Fruit fly (Drosophila melanogaster) whole organism, embryonic: Measurements from ENCODE around the gene CG15322.
A peak's percentile ranks its signal among the peaks of the same experiment; 100 is the strongest.

Source experiments
- Ada2b ChIP-seq: fragments of 200-800 bp; sonication (Bioruptor generic); IDR thresholded peaks from 2 replicates; pipeline ENCODE4 v1.3.6; 2022; ENCODE audit warnings: missing biosample characterization, missing genetic modification characterization
- B-H1 ChIP-seq: fragments of 200-800 bp; sonication (Bioruptor generic); IDR thresholded peaks from 3 replicates; pipeline ENCODE4 v1.3.6; 2022; ENCODE audit warnings: missing biosample characterization, missing genetic modification characterization
- CG10321 ChIP-seq: fragments of 200-800 bp; sonication (Bioruptor generic); IDR thresholded peaks from 2 replicates; pipeline ENCODE4 v1.3.6; 2022; ENCODE audit warnings: missing biosample characterization, missing genetic modification characterization
- CG11085 ChIP-seq: fragments of 200-800 bp; sonication (Bioruptor generic); IDR thresholded peaks from 2 replicates; pipeline ENCODE4 v1.3.6; 2022; ENCODE audit warnings: missing biosample characterization, missing genetic modification characterization
- CG11398 ChIP-seq: fragments of 200-800 bp; sonication (Bioruptor generic); optimal IDR thresholded peaks from 2 replicates; lab custom pipeline; 2016; ENCODE audit warnings: missing biosample characterization, missing genetic modification characterization
- CG12071 ChIP-seq: fragments of 200-800 bp; sonication (Bioruptor generic); optimal IDR thresholded peaks from 3 replicates; lab custom pipeline; 2018; ENCODE audit warnings: missing biosample characterization, mild to moderate bottlenecking, missing genetic modification characterization
- CG12236 ChIP-seq: fragments of 200-800 bp; sonication (Bioruptor generic); optimal IDR thresholded peaks from 2 replicates; lab custom pipeline; 2016; ENCODE audit warnings: missing biosample characterization, missing genetic modification characterization
- CG14441 ChIP-seq: fragments of 200-800 bp; sonication (Bioruptor generic); IDR thresholded peaks from 2 replicates; pipeline ENCODE4 v1.3.6; 2022; ENCODE audit warnings: missing biosample characterization, missing genetic modification characterization
- CG15479 ChIP-seq: fragments of 200-800 bp; sonication (Bioruptor generic); optimal IDR thresholded peaks from 3 replicates; lab custom pipeline; 2019; ENCODE audit warnings: missing biosample characterization, mild to moderate bottlenecking, missing genetic modification characterization, moderate library complexity
- CG1647 ChIP-seq: fragments of 200-800 bp; sonication (Bioruptor generic); optimal IDR thresholded peaks from 3 replicates; lab custom pipeline; 2016; ENCODE audit warnings: missing biosample characterization, missing genetic modification characterization
- CG17186 ChIP-seq: fragments of 200-800 bp; sonication (Bioruptor generic); optimal IDR thresholded peaks from 3 replicates; lab custom pipeline; 2017; ENCODE audit warnings: missing biosample characterization, missing genetic modification reagents, missing genetic modification characterization
- CG18262 ChIP-seq: fragments of 200-800 bp; optimal IDR thresholded peaks from 3 replicates; lab custom pipeline; 2019; ENCODE audit warnings: missing biosample characterization, mild to moderate bottlenecking, missing genetic modification characterization, moderate library complexity
- CG2678 ChIP-seq: fragments of 200-800 bp; sonication (Bioruptor generic); optimal IDR thresholded peaks from 3 replicates; lab custom pipeline; 2019; ENCODE audit warnings: missing biosample characterization, mild to moderate bottlenecking, missing genetic modification characterization, moderate library complexity
- CG32532 ChIP-seq: fragments of 200-800 bp; sonication (Bioruptor generic); IDR thresholded peaks from 2 replicates; pipeline ENCODE4 v1.3.6; 2022; ENCODE audit warnings: missing biosample characterization, missing genetic modification characterization
- CG4360 ChIP-seq: fragments of 200-800 bp; sonication (Bioruptor generic); IDR thresholded peaks from 2 replicates; pipeline ENCODE4 v1.3.6; 2022; ENCODE audit warnings: missing biosample characterization, missing genetic modification characterization
- CG4820 ChIP-seq: fragments of 200-800 bp; sonication (Bioruptor generic); optimal IDR thresholded peaks from 3 replicates; lab custom pipeline; 2016; ENCODE audit warnings: missing biosample characterization, missing genetic modification characterization
- CG6689 ChIP-seq: fragments of 200-800 bp; sonication (Bioruptor generic); IDR thresholded peaks from 2 replicates; pipeline ENCODE4 v1.3.6; 2022; ENCODE audit warnings: missing biosample characterization, missing genetic modification characterization
- CG8290 ChIP-seq, 3 experiments: fragments of 200-800 bp; sonication (Bioruptor generic); optimal IDR thresholded peaks; 2 replicates each; lab custom pipeline; 2016 to 2019; ENCODE audit warnings: missing biosample characterization in 3 of 3, missing genetic modification characterization in 3 of 3, mild to moderate bottlenecking in 2 of 3, moderate library complexity in 1 of 3
- Chrac-16 ChIP-seq: fragments of 200-800 bp; sonication (Bioruptor generic); optimal IDR thresholded peaks from 3 replicates; lab custom pipeline; 2016; ENCODE audit warnings: missing biosample characterization, missing genetic modification characterization
- Ets65A ChIP-seq: fragments of 200-800 bp; sonication (Bioruptor generic); peaks from one replicate; lab custom pipeline; 2016; ENCODE audit warnings: missing biosample characterization, missing genetic modification characterization
- H2.0 ChIP-seq: fragments of 200-800 bp; sonication (Bioruptor generic); IDR thresholded peaks from 2 replicates; pipeline ENCODE4 v1.3.6; 2022; ENCODE audit warnings: missing biosample characterization, missing genetic modification characterization
- HLH3B ChIP-seq: fragments of 200-800 bp; sonication (Bioruptor generic); IDR thresholded peaks from 2 replicates; pipeline ENCODE4 v1.3.6; 2022; ENCODE audit warnings: missing biosample characterization, missing genetic modification characterization
- HLH54F ChIP-seq: fragments of 200-800 bp; sonication (Bioruptor generic); optimal IDR thresholded peaks from 3 replicates; lab custom pipeline; 2016; ENCODE audit warnings: missing biosample characterization, missing genetic modification characterization
- Hmx ChIP-seq: fragments of 200-800 bp; sonication (Bioruptor generic); optimal IDR thresholded peaks from 2 replicates; lab custom pipeline; 2016; ENCODE audit warnings: missing biosample characterization, missing genetic modification characterization
- Hr3 ChIP-seq: fragments of 200-800 bp; sonication (Bioruptor generic); optimal IDR thresholded peaks from 3 replicates; lab custom pipeline; 2016; ENCODE audit warnings: missing biosample characterization, missing genetic modification characterization
- Hr39 ChIP-seq: fragments of >200 bp; optimal IDR thresholded peaks from 2 replicates; lab custom pipeline; 2017
- Mrtf ChIP-seq: fragments of 200-800 bp; sonication (Bioruptor generic); IDR thresholded peaks from 3 replicates; pipeline ENCODE4 v1.3.6; 2022; ENCODE audit warnings: missing biosample characterization, missing genetic modification characterization
- Nf-YC ChIP-seq: fragments of 200-800 bp; optimal IDR thresholded peaks from 3 replicates; lab custom pipeline; 2019; ENCODE audit warnings: missing biosample characterization, mild to moderate bottlenecking, missing genetic modification characterization, moderate library complexity
- Opbp ChIP-seq: fragments of 200-800 bp; sonication (Bioruptor generic); IDR thresholded peaks from 3 replicates; pipeline ENCODE4 v1.3.6; 2022; ENCODE audit warnings: missing biosample characterization, missing genetic modification characterization; ENCODE audit not compliant: partially characterized antibody
- Sry-β ChIP-seq: fragments of 200-800 bp; sonication (Bioruptor generic); optimal IDR thresholded peaks from 2 replicates; lab custom pipeline; 2018; ENCODE audit warnings: missing biosample characterization, mild to moderate bottlenecking, missing genetic modification characterization, moderate library complexity
- Stat92E ChIP-seq, 3 experiments: fragments of >200 bp in 2 of 3; fragments of 200-800 bp in 1 of 3; sonication (Bioruptor generic) in 1 of 3; optimal IDR thresholded peaks; 2 replicates each; lab custom pipeline; 2017 to 2019; ENCODE audit warnings: missing biosample characterization in 3 of 3, missing genetic modification characterization in 3 of 3, mild to moderate bottlenecking in 1 of 3, moderate library complexity in 1 of 3
- Vsx1 ChIP-seq: fragments of 200-800 bp; sonication (Bioruptor generic); optimal IDR thresholded peaks from 2 replicates; lab custom pipeline; 2017; ENCODE audit warnings: missing biosample characterization, mild to moderate bottlenecking, missing genetic modification characterization, missing genetic modification reagents
- az2 ChIP-seq: fragments of 200-800 bp; sonication (Bioruptor generic); optimal IDR thresholded peaks from 3 replicates; lab custom pipeline; 2016; ENCODE audit warnings: missing biosample characterization, missing genetic modification characterization
- bbx ChIP-seq: fragments of 200-800 bp; sonication (Bioruptor generic); IDR thresholded peaks from 2 replicates; pipeline ENCODE4 v1.3.6; 2022; ENCODE audit warnings: missing biosample characterization, missing genetic modification characterization; ENCODE audit not compliant: partially characterized antibody
- crc ChIP-seq: fragments of 200-800 bp; sonication (Bioruptor generic); optimal IDR thresholded peaks from 2 replicates; lab custom pipeline; 2016; ENCODE audit warnings: missing biosample characterization, missing genetic modification characterization
- dysf ChIP-seq: fragments of 200-800 bp; sonication (Bioruptor generic); IDR thresholded peaks from 3 replicates; pipeline ENCODE4 v1.3.6; 2022; ENCODE audit warnings: missing biosample characterization, missing genetic modification characterization
- gce ChIP-seq: fragments of 200-800 bp; sonication (Bioruptor generic); IDR thresholded peaks from 3 replicates; pipeline ENCODE4 v1.3.6; 2022; ENCODE audit warnings: missing biosample characterization, missing genetic modification characterization
- grn ChIP-seq: fragments of 200-800 bp; sonication (Bioruptor generic); optimal IDR thresholded peaks from 3 replicates; lab custom pipeline; 2017; ENCODE audit warnings: missing biosample characterization, missing genetic modification characterization
- hb ChIP-seq: fragments of 200-800 bp; sonication (Bioruptor generic); IDR thresholded peaks from 3 replicates; pipeline ENCODE4 v1.3.6; 2022; ENCODE audit warnings: missing biosample characterization, missing genetic modification characterization; ENCODE audit not compliant: partially characterized antibody
- kni ChIP-seq: fragments of 200-800 bp; sonication (Bioruptor generic); optimal IDR thresholded peaks from 3 replicates; lab custom pipeline; 2017; ENCODE audit warnings: mild to moderate bottlenecking, missing biosample characterization, missing genetic modification reagents, missing genetic modification characterization
- nau ChIP-seq: fragments of 200-800 bp; sonication (Bioruptor generic); optimal IDR thresholded peaks from 3 replicates; lab custom pipeline; 2017; ENCODE audit warnings: missing biosample characterization, mild to moderate bottlenecking, missing genetic modification characterization, missing genetic modification reagents
- nmo ChIP-seq: fragments of 200-800 bp; sonication (Bioruptor generic); optimal IDR thresholded peaks from 2 replicates; lab custom pipeline; 2018; ENCODE audit warnings: missing biosample characterization, mild to moderate bottlenecking, missing genetic modification characterization, moderate library complexity
- pb ChIP-seq: fragments of 200-800 bp; sonication (Bioruptor generic); optimal IDR thresholded peaks from 3 replicates; lab custom pipeline; 2016; ENCODE audit warnings: missing biosample characterization, missing genetic modification characterization
- ranshi ChIP-seq: fragments of 200-800 bp; sonication (Bioruptor generic); IDR thresholded peaks from 2 replicates; pipeline ENCODE4 v1.3.6; 2022; ENCODE audit warnings: missing biosample characterization, missing genetic modification characterization
- sc ChIP-seq, 3 experiments: fragments of >200 bp in 2 of 3; fragments of 200-800 bp in 1 of 3; sonication (Bioruptor generic) in 1 of 3; optimal IDR thresholded peaks; 2 replicates in 2 of 3; 3 replicates in 1 of 3; lab custom pipeline; 2017; ENCODE audit warnings: mild to moderate bottlenecking in 1 of 3, missing biosample characterization in 1 of 3, missing genetic modification characterization in 1 of 3, missing genetic modification reagents in 1 of 3
- sisA ChIP-seq: fragments of 200-800 bp; sonication (Bioruptor generic); IDR thresholded peaks from 2 replicates; pipeline ENCODE4 v1.3.6; 2022; ENCODE audit warnings: missing biosample characterization, missing genetic modification characterization
- tap ChIP-seq: fragments of 200-800 bp; optimal IDR thresholded peaks from 3 replicates; lab custom pipeline; 2019; ENCODE audit warnings: missing biosample characterization, mild to moderate bottlenecking, missing genetic modification characterization, moderate library complexity
- trh ChIP-seq: fragments of 200-800 bp; sonication (Bioruptor generic); optimal IDR thresholded peaks from 2 replicates; lab custom pipeline; 2016; ENCODE audit warnings: missing biosample characterization, missing genetic modification characterization
- tx ChIP-seq: fragments of 200-800 bp; sonication (Bioruptor generic); optimal IDR thresholded peaks from 2 replicates; lab custom pipeline; 2016; ENCODE audit warnings: missing biosample characterization, missing genetic modification characterization
- zf30C ChIP-seq: fragments of 200-800 bp; sonication (Bioruptor generic); optimal IDR thresholded peaks from 3 replicates; lab custom pipeline; 2018; ENCODE audit warnings: missing biosample characterization, mild to moderate bottlenecking, missing genetic modification characterization

CG15322 gene

dm6 chrX:20173464-20173995, 40.2 kb downstream of the CG15322 start, which contains the start of gene AnxB10 (continued):
- TF ChIP-seq sisA (GFP tag; lab: Robert Waterston, UW) (peak; percentile 43; the same call in 1 of the 2 replicates), CG2678 (tag; lab: Kevin White, UChicago) (peak; percentile 79), CG4360 (GFP tag; lab: Robert Waterston, UW) (no peak), CG18262 (peak; percentile 68), HLH54F (peak; percentile 36), bbx (GFP tag; lab: Robert Waterston, UW) (no peak), zf30C (GFP tag; lab: Kevin White, UChicago) (no peak), tx (GFP tag; lab: Kevin White, UChicago) (no peak), CG32532 (no peak; the same call in 1 of the 2 replicates), CG15479 (GFP tag; lab: Kevin White, UChicago) (no peak), grn (GFP tag; lab: Kevin White, UChicago) (no peak), B-H1 (GFP tag; lab: Robert Waterston, UW) (no peak; the same call in 2 of the 3 replicates), az2 (GFP tag; lab: Kevin White, UChicago) (peak; percentile 59), Nf-YC (tag; lab: Kevin White, UChicago) (peak; percentile 39), Ets65A (peak; percentile 90), trh (no peak), ranshi (GFP tag; lab: Robert Waterston, UW) (peak; percentile 34; the same call in 1 of the 2 replicates), sc (optimal IDR thresholded peaks at IDR 0.05; lab: Kevin White, UChicago) (no peak), sc (GFP tag; optimal IDR thresholded peaks at IDR 0.05; lab: Kevin White, UChicago) (peak; percentile 20), CG17186 (no peak), Opbp (GFP tag; lab: Robert Waterston, UW) (no peak), CG1647 (GFP tag; lab: Kevin White, UChicago) (peak; percentile 11), CG12071 (peak; percentile 44), nau (GFP tag; lab: Kevin White, UChicago) (no peak), hb (no peak), CG12236 (GFP tag; lab: Kevin White, UChicago) (no peak), CG11085 (GFP tag; lab: Robert Waterston, UW) (no peak), gce (no peak), Mrtf (GFP tag; lab: Robert Waterston, UW) (peak; percentile 47; the same call in 1 of the 3 replicates), H2.0 (GFP tag; lab: Robert Waterston, UW) (no peak), Hmx (GFP tag; lab: Kevin White, UChicago) (no peak), CG8290 (GFP tag; optimal IDR thresholded peaks at IDR 0.05; lab: Kevin White, UChicago) (no peak), CG8290 (tag; optimal IDR thresholded peaks at IDR 0.05; lab: Kevin White, UChicago) (no peak), CG4820 (GFP tag; lab: Kevin White, UChicago) (peak; percentile 64), crc (GFP tag; lab: Kevin White, UChicago) (no peak), Hr3 (GFP tag; lab: Kevin White, UChicago) (peak; percentile 26), Ada2b (GFP tag; lab: Robert Waterston, UW) (peak; percentile 63), CG6689 (GFP tag; lab: Robert Waterston, UW) (peak; percentile 75), CG11398 (GFP tag; lab: Kevin White, UChicago) (no peak), pb (GFP tag; lab: Kevin White, UChicago) (peak; percentile 33), Stat92E (GFP tag; optimal IDR thresholded peaks at IDR 0.05; lab: Kevin White, UChicago) (no peak), nmo (peak; percentile 67), HLH3B (GFP tag; lab: Robert Waterston, UW) (peak; percentile 56; the same call in 1 of the 2 replicates), CG10321 (GFP tag; lab: Robert Waterston, UW) (no peak), Sry-β (GFP tag; lab: Kevin White, UChicago) (no peak), dysf (GFP tag; lab: Robert Waterston, UW) (peak; percentile 73), tap (tag; lab: Kevin White, UChicago) (peak; percentile 36), Chrac-16 (peak; percentile 17), CG14441 (GFP tag; lab: Robert Waterston, UW) (peak; percentile 55; the same call in 1 of the 2 replicates), kni (GFP tag; lab: Kevin White, UChicago) (no peak), Hr39 (lab: Kevin White, UChicago) (no peak), Vsx1 (GFP tag; lab: Kevin White, UChicago) (no peak)
